Fruit fly (Drosophila melanogaster) whole organism, embryonic: Measurements from ENCODE around the gene CG9286.

ENCODE experiments used
- Aef1 ChIP-seq: fragments of 200-800 bp; sonication (Bioruptor generic); IDR thresholded peaks from 3 replicates; pipeline ENCODE4 v1.3.6; 2022; ENCODE audit warnings: missing biosample characterization, missing genetic modification characterization
- Asciz ChIP-seq: fragments of 200-800 bp; sonication (Bioruptor generic); optimal IDR thresholded peaks from 2 replicates; lab custom pipeline; 2017; ENCODE audit warnings: missing biosample characterization, mild to moderate bottlenecking, missing genetic modification characterization, missing genetic modification reagents
- CG10654 ChIP-seq: fragments of 200-800 bp; sonication (Bioruptor generic); optimal IDR thresholded peaks from 2 replicates; lab custom pipeline; 2016; ENCODE audit warnings: missing biosample characterization, missing genetic modification characterization
- CG10979 ChIP-seq: fragments of 200-800 bp; sonication (Bioruptor generic); optimal IDR thresholded peaks from 2 replicates; lab custom pipeline; 2018; ENCODE audit warnings: missing biosample characterization, mild to moderate bottlenecking, missing genetic modification characterization, moderate library complexity
- CG11247 ChIP-seq: fragments of 200-800 bp; sonication (Bioruptor generic); IDR thresholded peaks from 2 replicates; pipeline ENCODE4 v1.3.6; 2022; ENCODE audit warnings: missing biosample characterization, missing genetic modification characterization
- CG11456 ChIP-seq: fragments of 200-800 bp; sonication (Bioruptor generic); IDR thresholded peaks from 3 replicates; pipeline ENCODE4 v1.3.6; 2022; ENCODE audit warnings: missing biosample characterization, missing genetic modification characterization
- CG11560 ChIP-seq: fragments of 200-800 bp; sonication (Bioruptor generic); IDR thresholded peaks from 3 replicates; pipeline ENCODE4 v1.3.6; 2022; ENCODE audit warnings: missing biosample characterization, missing genetic modification characterization
- CG12659 ChIP-seq: fragments of 200-800 bp; sonication (Bioruptor generic); optimal IDR thresholded peaks from 3 replicates; lab custom pipeline; 2017; ENCODE audit warnings: mild to moderate bottlenecking, missing biosample characterization, missing genetic modification reagents, missing genetic modification characterization
- CG31224 ChIP-seq: fragments of 200-800 bp; sonication (Bioruptor generic); IDR thresholded peaks from 2 replicates; pipeline ENCODE4 v1.3.6; 2022; ENCODE audit warnings: missing biosample characterization, missing genetic modification characterization
- CG3281 ChIP-seq: fragments of 200-800 bp; sonication (Bioruptor generic); optimal IDR thresholded peaks from 3 replicates; lab custom pipeline; 2017; ENCODE audit warnings: missing biosample characterization, mild to moderate bottlenecking, missing genetic modification characterization
- CG34376 ChIP-seq: fragments of 200-800 bp; sonication (Bioruptor generic); optimal IDR thresholded peaks from 2 replicates; lab custom pipeline; 2018; ENCODE audit warnings: missing biosample characterization, mild to moderate bottlenecking, missing genetic modification characterization
- CG34422 ChIP-seq: fragments of 200-800 bp; sonication (Bioruptor generic); IDR thresholded peaks from 3 replicates; pipeline ENCODE4 v1.3.6; 2022; ENCODE audit warnings: missing biosample characterization, missing genetic modification characterization
- CG4424 ChIP-seq: fragments of 200-800 bp; sonication (Bioruptor generic); optimal IDR thresholded peaks from 3 replicates; lab custom pipeline; 2016; ENCODE audit warnings: missing biosample characterization, missing genetic modification characterization
- CG4707 ChIP-seq: fragments of 200-800 bp; sonication (Bioruptor generic); optimal IDR thresholded peaks from 2 replicates; lab custom pipeline; 2018; ENCODE audit warnings: missing biosample characterization, mild to moderate bottlenecking, missing genetic modification characterization, moderate library complexity
- CG4730 ChIP-seq: fragments of 200-800 bp; sonication (Bioruptor generic); IDR thresholded peaks from 2 replicates; pipeline ENCODE4 v1.3.6; 2022; ENCODE audit warnings: missing biosample characterization, missing genetic modification characterization
- CG6654 ChIP-seq: fragments of 200-800 bp; sonication (Bioruptor generic); optimal IDR thresholded peaks from 2 replicates; lab custom pipeline; 2017; ENCODE audit warnings: missing biosample characterization, mild to moderate bottlenecking, missing genetic modification characterization
- CG6689 ChIP-seq: fragments of 200-800 bp; sonication (Bioruptor generic); IDR thresholded peaks from 2 replicates; pipeline ENCODE4 v1.3.6; 2022; ENCODE audit warnings: missing biosample characterization, missing genetic modification characterization
- CG6813 ChIP-seq: fragments of 200-800 bp; sonication (Bioruptor generic); optimal IDR thresholded peaks from 2 replicates; lab custom pipeline; 2017; ENCODE audit warnings: missing biosample characterization, missing genetic modification characterization, mild to moderate bottlenecking, moderate library complexity, missing genetic modification reagents
- CG6854 ChIP-seq: fragments of 200-800 bp; sonication (Bioruptor generic); optimal IDR thresholded peaks from 3 replicates; lab custom pipeline; 2017; ENCODE audit warnings: missing biosample characterization, mild to moderate bottlenecking, missing genetic modification characterization
- CG7372 ChIP-seq: fragments of 200-800 bp; sonication (Bioruptor generic); IDR thresholded peaks from 2 replicates; pipeline ENCODE4 v1.3.6; 2022; ENCODE audit warnings: missing biosample characterization, missing genetic modification characterization
- CG7963 ChIP-seq: fragments of 200-800 bp; sonication (Bioruptor generic); IDR thresholded peaks from 3 replicates; pipeline ENCODE4 v1.3.6; 2022; ENCODE audit warnings: missing biosample characterization, missing genetic modification characterization; ENCODE audit not compliant: partially characterized antibody
- CG8388 ChIP-seq: fragments of 200-800 bp; sonication (Bioruptor generic); optimal IDR thresholded peaks from 2 replicates; lab custom pipeline; 2019; ENCODE audit warnings: missing biosample characterization, mild to moderate bottlenecking, missing genetic modification characterization, moderate library complexity
- CG9437 ChIP-seq: fragments of 200-800 bp; sonication (Bioruptor generic); optimal IDR thresholded peaks from 2 replicates; lab custom pipeline; 2018; ENCODE audit warnings: missing biosample characterization, mild to moderate bottlenecking, missing genetic modification characterization
- CG9876 ChIP-seq: fragments of 200-800 bp; sonication (Bioruptor generic); optimal IDR thresholded peaks from 2 replicates; lab custom pipeline; 2016; ENCODE audit warnings: missing biosample characterization, missing genetic modification characterization
- CG9932 ChIP-seq: fragments of 200-800 bp; sonication (Bioruptor generic); IDR thresholded peaks from 2 replicates; pipeline ENCODE4 v1.3.6; 2022; ENCODE audit warnings: missing biosample characterization, missing genetic modification characterization
- CoRest ChIP-seq: fragments of 200-800 bp; sonication (Bioruptor generic); optimal IDR thresholded peaks from 3 replicates; lab custom pipeline; 2018; ENCODE audit warnings: missing biosample characterization, mild to moderate bottlenecking, missing genetic modification characterization, moderate library complexity
- Dip3 ChIP-seq: fragments of 200-800 bp; sonication (Bioruptor generic); optimal IDR thresholded peaks from 3 replicates; lab custom pipeline; 2016; ENCODE audit warnings: missing biosample characterization, missing genetic modification characterization
- Fer3 ChIP-seq: fragments of 200-800 bp; sonication (Bioruptor generic); optimal IDR thresholded peaks from 2 replicates; lab custom pipeline; 2018; ENCODE audit warnings: missing biosample characterization, mild to moderate bottlenecking, missing genetic modification characterization, moderate library complexity
- Myb ChIP-seq: fragments of 200-800 bp; sonication (Bioruptor generic); optimal IDR thresholded peaks from 2 replicates; lab custom pipeline; 2016; ENCODE audit warnings: missing biosample characterization, missing genetic modification characterization
- NC2α ChIP-seq: fragments of 200-800 bp; sonication (Bioruptor generic); optimal IDR thresholded peaks from 2 replicates; lab custom pipeline; 2016; ENCODE audit warnings: missing biosample characterization, missing genetic modification characterization
- Poxn ChIP-seq: fragments of 200-800 bp; sonication (Bioruptor generic); IDR thresholded peaks from 2 replicates; pipeline ENCODE4 v1.3.6; 2022; ENCODE audit warnings: missing biosample characterization, missing genetic modification characterization
- Stat92E ChIP-seq, 3 experiments: fragments of >200 bp in 2 of 3; fragments of 200-800 bp in 1 of 3; sonication (Bioruptor generic) in 1 of 3; optimal IDR thresholded peaks; 2 replicates each; lab custom pipeline; 2017 to 2019; ENCODE audit warnings: missing biosample characterization in 3 of 3, missing genetic modification characterization in 3 of 3, mild to moderate bottlenecking in 1 of 3, moderate library complexity in 1 of 3
- ara ChIP-seq: fragments of 200-800 bp; sonication (Bioruptor generic); IDR thresholded peaks from 2 replicates; pipeline ENCODE4 v1.3.6; 2022; ENCODE audit warnings: missing biosample characterization, missing genetic modification characterization
- ato ChIP-seq: fragments of 200-800 bp; sonication (Bioruptor generic); IDR thresholded peaks from 2 replicates; pipeline ENCODE4 v1.3.6; 2022; ENCODE audit warnings: missing biosample characterization, missing genetic modification characterization; ENCODE audit not compliant: partially characterized antibody
- bbx ChIP-seq: fragments of 200-800 bp; sonication (Bioruptor generic); IDR thresholded peaks from 2 replicates; pipeline ENCODE4 v1.3.6; 2022; ENCODE audit warnings: missing biosample characterization, missing genetic modification characterization; ENCODE audit not compliant: partially characterized antibody
- bsh ChIP-seq, 2 experiments: fragments of 200-800 bp; sonication (Bioruptor generic); optimal IDR thresholded peaks; 2 replicates each; lab custom pipeline; 2017 to 2018; ENCODE audit warnings: mild to moderate bottlenecking in 2 of 2, missing biosample characterization in 2 of 2, missing genetic modification characterization in 2 of 2, moderate library complexity in 1 of 2
- cas ChIP-seq: fragments of 200-800 bp; sonication (Bioruptor generic); IDR thresholded peaks from 2 replicates; pipeline ENCODE4 v1.3.6; 2022; ENCODE audit warnings: missing biosample characterization, missing genetic modification characterization
- dpn ChIP-seq, 2 experiments: fragments of 200-800 bp; sonication (Bioruptor generic); optimal IDR thresholded peaks; 3 replicates each; lab custom pipeline; 2016; ENCODE audit warnings: missing biosample characterization in 2 of 2, missing genetic modification characterization in 2 of 2
- ems ChIP-seq: fragments of 200-800 bp; sonication (Bioruptor generic); optimal IDR thresholded peaks from 3 replicates; lab custom pipeline; 2016; ENCODE audit warnings: missing biosample characterization, missing genetic modification characterization
- gce ChIP-seq: fragments of 200-800 bp; sonication (Bioruptor generic); IDR thresholded peaks from 3 replicates; pipeline ENCODE4 v1.3.6; 2022; ENCODE audit warnings: missing biosample characterization, missing genetic modification characterization
- gro ChIP-seq: fragments of 200-800 bp; sonication (Bioruptor generic); optimal IDR thresholded peaks from 2 replicates; lab custom pipeline; 2016; ENCODE audit warnings: missing biosample characterization, missing genetic modification characterization
- lbe ChIP-seq: fragments of 200-800 bp; sonication (Bioruptor generic); optimal IDR thresholded peaks from 2 replicates; lab custom pipeline; 2016; ENCODE audit warnings: missing biosample characterization, mild to moderate bottlenecking, missing genetic modification characterization
- oc ChIP-seq: fragments of 200-800 bp; sonication (Bioruptor generic); optimal IDR thresholded peaks from 2 replicates; lab custom pipeline; 2018; ENCODE audit warnings: missing biosample characterization, mild to moderate bottlenecking, missing genetic modification characterization, moderate library complexity
- psq ChIP-seq: fragments of 200-800 bp; sonication (Bioruptor generic); optimal IDR thresholded peaks from 2 replicates; lab custom pipeline; 2017; ENCODE audit warnings: missing biosample characterization, missing genetic modification characterization
- row ChIP-seq: fragments of 200-800 bp; sonication (Bioruptor generic); IDR thresholded peaks from 3 replicates; pipeline ENCODE4 v1.3.6; 2022; ENCODE audit warnings: missing biosample characterization, missing genetic modification characterization
- scrt ChIP-seq: fragments of 200-800 bp; sonication (Bioruptor generic); optimal IDR thresholded peaks from 2 replicates; lab custom pipeline; 2018; ENCODE audit warnings: missing biosample characterization, mild to moderate bottlenecking, missing genetic modification characterization, moderate library complexity
- slou ChIP-seq: fragments of 200-800 bp; sonication (Bioruptor generic); optimal IDR thresholded peaks from 3 replicates; lab custom pipeline; 2016; ENCODE audit warnings: missing biosample characterization, missing genetic modification characterization
- trh ChIP-seq: fragments of 200-800 bp; sonication (Bioruptor generic); optimal IDR thresholded peaks from 2 replicates; lab custom pipeline; 2016; ENCODE audit warnings: missing biosample characterization, missing genetic modification characterization
- wdn ChIP-seq: fragments of 200-800 bp; sonication (Bioruptor generic); IDR thresholded peaks from 2 replicates; pipeline ENCODE4 v1.3.6; 2022; ENCODE audit warnings: missing biosample characterization, missing genetic modification characterization
- wek ChIP-seq: fragments of 200-800 bp; sonication (Bioruptor generic); optimal IDR thresholded peaks from 3 replicates; lab custom pipeline; 2018; ENCODE audit warnings: missing biosample characterization, mild to moderate bottlenecking, missing genetic modification characterization, moderate library complexity

Gene CG9286

dm6 chr3R:13812736-13813250 is 32.0 kb downstream of the CG9286 start, which contains the start of the genes tal-1A, tal-2A, tal-3A and tal-AA (continued):
- TF ChIP-seq lbe (GFP tag; lab: Kevin White, UChicago) (peak; percentile 87), gro (GFP tag; lab: Kevin White, UChicago) (peak; percentile 3), CG9932 (GFP tag; lab: Robert Waterston, UW) (peak; percentile 11; the same call in 1 of the 2 replicates), oc (peak; percentile 26), scrt (GFP tag; lab: Kevin White, UChicago) (no peak), CG6813 (GFP tag; lab: Kevin White, UChicago) (peak; percentile 53), ato (GFP tag; lab: Robert Waterston, UW) (no peak), bbx (peak; percentile 31; the same call in 1 of the 2 replicates), CG9437 (GFP tag; lab: Kevin White, UChicago) (no peak), wek (GFP tag; lab: Kevin White, UChicago) (peak; percentile 43), CG4424 (GFP tag; lab: Kevin White, UChicago) (no peak), ems (peak; percentile 30), NC2α (GFP tag; lab: Kevin White, UChicago) (peak; percentile 60), Fer3 (tag; lab: Kevin White, UChicago) (no peak), CG4707 (GFP tag; lab: Kevin White, UChicago) (no peak), trh (GFP tag; lab: Kevin White, UChicago) (no peak), Stat92E (GFP tag; optimal IDR thresholded peaks at IDR 0.05; lab: Kevin White, UChicago) (peak in 1 of 3 experiments; percentile 57), slou (GFP tag; lab: Kevin White, UChicago) (no peak), CG4730 (no peak), psq (GFP tag; lab: Kevin White, UChicago) (no peak), CG34422 (GFP tag; lab: Robert Waterston, UW) (0 out of 3 replicates have a peak, but pooled peaks have one; percentile 33), CG11560 (tag; lab: Robert Waterston, UW) (no peak), CG8388 (no peak), Myb (GFP tag; lab: Kevin White, UChicago) (no peak), Aef1 (no peak), CG6689 (peak; percentile 16; the same call in 1 of the 2 replicates), wdn (GFP tag; lab: Robert Waterston, UW) (0 out of 2 replicates have a peak, but pooled peaks have one; percentile 52), Poxn (no peak), CG3281 (GFP tag; lab: Kevin White, UChicago) (no peak), ara (0 out of 2 replicates have a peak, but pooled peaks have one; percentile 47), gce (GFP tag; lab: Robert Waterston, UW) (peak; percentile 45; the same call in 1 of the 3 replicates), bsh (GFP tag; optimal IDR thresholded peaks at IDR 0.05; lab: Kevin White, UChicago) (no peak), cas (GFP tag; lab: Robert Waterston, UW) (no peak), CG7963 (GFP tag; lab: Robert Waterston, UW) (no peak), CG7372 (no peak), row (GFP tag; lab: Robert Waterston, UW) (peak; percentile 15; the same call in 1 of the 3 replicates), Asciz (GFP tag; lab: Kevin White, UChicago) (no peak), CG11247 (GFP tag; lab: Robert Waterston, UW) (no peak), CG6854 (GFP tag; lab: Kevin White, UChicago) (no peak), CG9876 (GFP tag; lab: Kevin White, UChicago) (no peak), CG10654 (GFP tag; lab: Kevin White, UChicago) (no peak), dpn (GFP tag; optimal IDR thresholded peaks at IDR 0.05; lab: Kevin White, UChicago) (no peak), CG10979 (tag; lab: Kevin White, UChicago) (no peak), CG6654 (GFP tag; lab: Kevin White, UChicago) (no peak), CoRest (tag; lab: Kevin White, UChicago) (no peak), CG34376 (GFP tag; lab: Kevin White, UChicago) (peak; percentile 14), CG31224 (no peak), CG11456 (GFP tag; lab: Robert Waterston, UW) (no peak), CG12659 (GFP tag; lab: Kevin White, UChicago) (no peak), Dip3 (GFP tag; lab: Kevin White, UChicago) (no peak)
